Fruit fly (Drosophila melanogaster) whole organism, prepupa: ENCODE measurements around the gene Vm32E.

Source experiments
- CG10669 ChIP-seq: fragments of 200-800 bp; sonication (Bioruptor generic); optimal IDR thresholded peaks from 3 replicates; lab custom pipeline; 2018; ENCODE audit warnings: missing biosample characterization, mild to moderate bottlenecking, missing genetic modification characterization, moderate library complexity
- CG11294 ChIP-seq: fragments of 200-800 bp; sonication (Bioruptor generic); IDR thresholded peaks from 2 replicates; pipeline ENCODE4 v1.3.6; 2022; ENCODE audit warnings: missing biosample characterization, missing genetic modification characterization
- CG11762 ChIP-seq: fragments of 200-800 bp; sonication (Bioruptor generic); optimal IDR thresholded peaks from 3 replicates; lab custom pipeline; 2016; ENCODE audit warnings: missing biosample characterization, missing genetic modification characterization; ENCODE audit not compliant: insufficient read depth
- CG11902 ChIP-seq: fragments of 200-800 bp; sonication (Bioruptor generic); optimal IDR thresholded peaks from 3 replicates; lab custom pipeline; 2016; ENCODE audit warnings: missing biosample characterization, missing genetic modification characterization
- CG15336 ChIP-seq: fragments of 200-800 bp; sonication (Bioruptor generic); IDR thresholded peaks from 2 replicates; pipeline ENCODE4 v1.3.6; 2022; ENCODE audit warnings: missing biosample characterization, missing genetic modification characterization
- CG1621 ChIP-seq: fragments of 200-800 bp; sonication (Bioruptor generic); optimal IDR thresholded peaks from 3 replicates; lab custom pipeline; 2018; ENCODE audit warnings: missing biosample characterization, mild to moderate bottlenecking, missing genetic modification characterization
- CG3032 ChIP-seq: fragments of 200-800 bp; optimal IDR thresholded peaks from 2 replicates; lab custom pipeline; 2019; ENCODE audit warnings: missing biosample characterization, mild to moderate bottlenecking, missing genetic modification characterization, moderate library complexity
- CG31627 ChIP-seq: fragments of 200-800 bp; sonication (Bioruptor generic); optimal IDR thresholded peaks from 3 replicates; lab custom pipeline; 2016; ENCODE audit warnings: missing biosample characterization, missing genetic modification characterization
- CG32006 ChIP-seq: fragments of 200-800 bp; sonication (Bioruptor generic); optimal IDR thresholded peaks from 3 replicates; lab custom pipeline; 2017; ENCODE audit warnings: missing biosample characterization, mild to moderate bottlenecking, missing genetic modification characterization
- CG3919 ChIP-seq: fragments of 200-800 bp; sonication (Bioruptor generic); optimal IDR thresholded peaks from 3 replicates; lab custom pipeline; 2016; ENCODE audit warnings: missing biosample characterization, missing genetic modification characterization
- CG4318 ChIP-seq: fragments of 200-800 bp; sonication (Bioruptor generic); optimal IDR thresholded peaks from 3 replicates; lab custom pipeline; 2017; ENCODE audit warnings: missing biosample characterization, mild to moderate bottlenecking, missing genetic modification characterization
- CG6163 ChIP-seq: fragments of 200-800 bp; sonication (Bioruptor generic); IDR thresholded peaks from 3 replicates; pipeline ENCODE4 v1.3.6; 2022; ENCODE audit warnings: missing biosample characterization, missing genetic modification characterization
- CG6276 ChIP-seq: fragments of 200-800 bp; sonication (Bioruptor generic); optimal IDR thresholded peaks from 2 replicates; lab custom pipeline; 2017; ENCODE audit warnings: missing biosample characterization, mild to moderate bottlenecking, missing genetic modification characterization
- CG6808 ChIP-seq: fragments of 200-800 bp; sonication (Bioruptor generic); optimal IDR thresholded peaks from 3 replicates; lab custom pipeline; 2017; ENCODE audit warnings: missing biosample characterization, missing genetic modification characterization, mild to moderate bottlenecking, moderate library complexity, missing genetic modification reagents
- CG6854 ChIP-seq: fragments of 200-800 bp; sonication (Bioruptor generic); optimal IDR thresholded peaks from 2 replicates; lab custom pipeline; 2017; ENCODE audit warnings: missing biosample characterization, mild to moderate bottlenecking, missing genetic modification characterization
- CG8119 ChIP-seq: fragments of 200-800 bp; sonication (Bioruptor generic); IDR thresholded peaks from 3 replicates; pipeline ENCODE4 v1.3.6; 2022; ENCODE audit warnings: missing biosample characterization, missing genetic modification characterization
- CG8632 ChIP-seq: fragments of 200-800 bp; sonication (Bioruptor generic); optimal IDR thresholded peaks from 3 replicates; lab custom pipeline; 2016; ENCODE audit warnings: missing biosample characterization, missing genetic modification characterization
- CG9139 ChIP-seq: fragments of 200-800 bp; sonication (Bioruptor generic); optimal IDR thresholded peaks from 3 replicates; lab custom pipeline; 2017; ENCODE audit warnings: missing biosample characterization, mild to moderate bottlenecking, missing genetic modification characterization
- Eip75B ChIP-seq: fragments of 200-800 bp; sonication (Bioruptor generic); optimal IDR thresholded peaks from 3 replicates; lab custom pipeline; 2016; ENCODE audit warnings: missing biosample characterization, missing genetic modification characterization
- Eip78C ChIP-seq: fragments of 200-800 bp; sonication (Bioruptor generic); peaks from one replicate; lab custom pipeline; 2016; ENCODE audit warnings: missing biosample characterization, missing genetic modification characterization
- Ets21C ChIP-seq: fragments of 200-800 bp; sonication (Bioruptor generic); optimal IDR thresholded peaks from 3 replicates; lab custom pipeline; 2016; ENCODE audit warnings: missing biosample characterization, missing genetic modification characterization
- Gug ChIP-seq: fragments of 200-800 bp; sonication (Bioruptor generic); IDR thresholded peaks from 2 replicates; pipeline ENCODE4 v1.3.6; 2022; ENCODE audit warnings: missing biosample characterization, missing genetic modification characterization
- Hr38 ChIP-seq: sonication (Bioruptor generic); optimal IDR thresholded peaks from 2 replicates; lab custom pipeline; 2016; ENCODE audit warnings: missing biosample characterization, missing genetic modification characterization
- Hr39 ChIP-seq: fragments of 200-800 bp; sonication (Bioruptor generic); optimal IDR thresholded peaks from 2 replicates; lab custom pipeline; 2016; ENCODE audit warnings: missing biosample characterization, missing genetic modification characterization
- Met ChIP-seq: fragments of 200-800 bp; sonication (Bioruptor generic); optimal IDR thresholded peaks from 3 replicates; lab custom pipeline; 2016; ENCODE audit warnings: missing biosample characterization, missing genetic modification characterization
- OdsH ChIP-seq: fragments of 200-800 bp; sonication (Bioruptor generic); optimal IDR thresholded peaks from 3 replicates; lab custom pipeline; 2016; ENCODE audit warnings: missing biosample characterization, missing genetic modification characterization
- Sox15 ChIP-seq: fragments of 200-800 bp; sonication (Bioruptor generic); optimal IDR thresholded peaks from 3 replicates; lab custom pipeline; 2016; ENCODE audit warnings: missing biosample characterization, missing genetic modification characterization
- achi ChIP-seq: fragments of 200-800 bp; sonication (Bioruptor generic); optimal IDR thresholded peaks from 3 replicates; lab custom pipeline; 2016; ENCODE audit warnings: missing biosample characterization, missing genetic modification characterization
- acj6 ChIP-seq: fragments of 200-800 bp; sonication (Bioruptor generic); optimal IDR thresholded peaks from 3 replicates; lab custom pipeline; 2016; ENCODE audit warnings: missing biosample characterization, missing genetic modification characterization
- cyc ChIP-seq: fragments of 200-800 bp; sonication (Bioruptor generic); optimal IDR thresholded peaks from 3 replicates; lab custom pipeline; 2016; ENCODE audit warnings: missing biosample characterization, missing genetic modification characterization
- dac ChIP-seq: fragments of 200-800 bp; sonication (Bioruptor generic); optimal IDR thresholded peaks from 2 replicates; lab custom pipeline; 2017; ENCODE audit warnings: missing biosample characterization, mild to moderate bottlenecking, missing genetic modification characterization
- dsx ChIP-seq: fragments of 200-800 bp; optimal IDR thresholded peaks from 3 replicates; lab custom pipeline; 2019; ENCODE audit warnings: missing biosample characterization, mild to moderate bottlenecking, missing genetic modification characterization, moderate library complexity; ENCODE audit not compliant: poor library complexity, severe bottlenecking
- eg ChIP-seq: fragments of 200-800 bp; sonication (Bioruptor generic); IDR thresholded peaks from 3 replicates; pipeline ENCODE4 v1.3.6; 2022; ENCODE audit warnings: missing biosample characterization, missing genetic modification characterization
- esn ChIP-seq: fragments of 200-800 bp; sonication (Bioruptor generic); optimal IDR thresholded peaks from 2 replicates; lab custom pipeline; 2016; ENCODE audit warnings: missing biosample characterization, mild to moderate bottlenecking, missing genetic modification characterization, moderate library complexity
- fd59A ChIP-seq: fragments of 200-800 bp; sonication (Bioruptor generic); optimal IDR thresholded peaks from 2 replicates; lab custom pipeline; 2017; ENCODE audit warnings: missing biosample characterization, mild to moderate bottlenecking, missing genetic modification characterization, missing genetic modification reagents
- fkh ChIP-seq: fragments of 200-800 bp; sonication (Bioruptor generic); optimal IDR thresholded peaks from 3 replicates; lab custom pipeline; 2017; ENCODE audit warnings: missing biosample characterization, mild to moderate bottlenecking, missing genetic modification characterization, moderate library complexity
- lz ChIP-seq: fragments of 200-800 bp; sonication (Bioruptor generic); optimal IDR thresholded peaks from 3 replicates; lab custom pipeline; 2016; ENCODE audit warnings: missing biosample characterization, missing genetic modification characterization
- pdm3 ChIP-seq: fragments of 200-800 bp; sonication (Bioruptor generic); optimal IDR thresholded peaks from 3 replicates; lab custom pipeline; 2016; ENCODE audit warnings: missing biosample characterization, missing genetic modification characterization
- salr ChIP-seq, 2 experiments: fragments of 200-800 bp; sonication (Bioruptor generic); optimal IDR thresholded peaks; 3 replicates each; lab custom pipeline; 2016 to 2018; ENCODE audit warnings: missing biosample characterization in 2 of 2, missing genetic modification characterization in 2 of 2, mild to moderate bottlenecking in 1 of 2
- ss ChIP-seq, 2 experiments: fragments of 200-800 bp; sonication (Bioruptor generic); optimal IDR thresholded peaks; 2 replicates in 1 of 2; 3 replicates in 1 of 2; lab custom pipeline; 2017 to 2018; ENCODE audit warnings: mild to moderate bottlenecking in 2 of 2, missing biosample characterization in 2 of 2, missing genetic modification characterization in 2 of 2, moderate library complexity in 1 of 2
- svp ChIP-seq: fragments of 200-800 bp; sonication (Bioruptor generic); peaks from one replicate; lab custom pipeline; 2016; ENCODE audit warnings: missing biosample characterization, missing genetic modification characterization
- topi ChIP-seq: fragments of 200-800 bp; sonication (Bioruptor generic); optimal IDR thresholded peaks from 3 replicates; lab custom pipeline; 2016; ENCODE audit warnings: missing biosample characterization, missing genetic modification characterization
- vri ChIP-seq: fragments of 200-800 bp; sonication (Bioruptor generic); optimal IDR thresholded peaks from 3 replicates; lab custom pipeline; 2016; ENCODE audit warnings: missing biosample characterization, mild to moderate bottlenecking, missing genetic modification characterization

Vm32E gene

DNA sequence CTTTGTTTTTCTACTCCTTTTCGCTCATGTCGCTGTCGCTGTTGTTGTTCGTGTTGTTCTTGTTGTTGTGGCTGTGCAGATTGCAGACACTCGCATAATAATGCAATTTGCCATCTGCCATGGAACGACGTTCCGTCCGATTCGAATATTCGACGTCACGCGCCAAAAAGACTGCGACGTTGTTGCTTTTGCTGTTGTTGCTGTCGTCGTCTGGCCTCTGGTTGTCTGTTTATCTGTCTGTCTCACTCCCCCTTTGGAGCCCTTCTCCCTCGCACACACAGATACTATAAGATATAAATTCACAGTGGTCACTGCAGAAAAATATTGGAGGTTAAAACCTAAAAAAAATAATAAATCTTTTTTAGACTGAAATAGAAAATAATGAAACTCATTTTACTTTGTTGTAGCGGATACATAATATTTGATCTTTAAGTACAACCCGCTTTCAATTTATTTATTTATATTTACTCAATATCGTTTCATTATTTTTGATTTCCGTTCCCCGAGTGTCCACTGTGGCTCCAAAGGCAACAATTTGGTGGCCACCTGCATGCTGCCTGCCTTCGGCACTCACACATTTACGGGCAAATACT, 48.1 kb upstream of the Vm32E start (continued):
- TF ChIP-seq vri (GFP tag; lab: Kevin White, UChicago), result peak; percentile 77
- TF ChIP-seq CG3032 (tag; lab: Kevin White, UChicago), result peak; percentile 89
- peak; percentile 87 for TF ChIP-seq pdm3 (GFP tag; lab: Kevin White, UChicago)
- peak; percentile 90 for TF ChIP-seq esn (GFP tag; lab: Kevin White, UChicago)
- TF ChIP-seq achi (GFP tag; lab: Kevin White, UChicago), result peak; percentile 83
- TF ChIP-seq CG10669 (GFP tag; lab: Kevin White, UChicago), result peak; percentile 79
- TF ChIP-seq Sox15 (GFP tag; lab: Kevin White, UChicago), result peak; percentile 59
- TF ChIP-seq svp (GFP tag; lab: Kevin White, UChicago), result peak; percentile 93
- TF ChIP-seq CG8632, result peak; percentile 83
- TF ChIP-seq CG4318, result peak; percentile 71
- peak; percentile 85 for TF ChIP-seq OdsH (GFP tag; lab: Kevin White, UChicago)
- TF ChIP-seq CG11902, result peak; percentile 71
- TF ChIP-seq CG6808 (GFP tag; lab: Kevin White, UChicago), result peak; percentile 80
- TF ChIP-seq ss (GFP tag; optimal IDR thresholded peaks at IDR 0.05; lab: Kevin White, UChicago), result peak; percentile 81
- peak; percentile 88 for TF ChIP-seq CG3919 (GFP tag; lab: Kevin White, UChicago)
- TF ChIP-seq fd59A (GFP tag; lab: Kevin White, UChicago), result peak; percentile 76

DNA sequence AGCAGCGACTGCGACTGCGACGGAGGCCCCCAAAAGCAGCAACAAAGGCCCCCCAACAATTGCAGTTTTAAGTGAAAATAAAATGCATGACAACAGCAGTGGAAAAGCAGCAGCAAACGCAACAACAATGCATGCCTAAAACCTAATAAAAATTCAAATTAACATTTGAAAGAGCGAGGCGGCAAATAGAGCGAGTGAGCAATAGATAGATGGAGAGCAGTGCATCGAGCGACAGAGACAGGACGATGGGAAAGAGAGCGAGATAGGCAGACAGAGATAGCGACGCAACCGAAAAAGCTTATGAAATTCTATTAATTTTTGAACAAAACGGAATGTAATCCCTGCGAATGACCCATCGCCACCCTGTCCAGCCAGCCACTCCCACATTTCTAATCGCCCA, 47.5 kb upstream of the Vm32E start:
- peak; percentile 23 for TF ChIP-seq CG6276
- no peak for TF ChIP-seq Gug

DNA sequence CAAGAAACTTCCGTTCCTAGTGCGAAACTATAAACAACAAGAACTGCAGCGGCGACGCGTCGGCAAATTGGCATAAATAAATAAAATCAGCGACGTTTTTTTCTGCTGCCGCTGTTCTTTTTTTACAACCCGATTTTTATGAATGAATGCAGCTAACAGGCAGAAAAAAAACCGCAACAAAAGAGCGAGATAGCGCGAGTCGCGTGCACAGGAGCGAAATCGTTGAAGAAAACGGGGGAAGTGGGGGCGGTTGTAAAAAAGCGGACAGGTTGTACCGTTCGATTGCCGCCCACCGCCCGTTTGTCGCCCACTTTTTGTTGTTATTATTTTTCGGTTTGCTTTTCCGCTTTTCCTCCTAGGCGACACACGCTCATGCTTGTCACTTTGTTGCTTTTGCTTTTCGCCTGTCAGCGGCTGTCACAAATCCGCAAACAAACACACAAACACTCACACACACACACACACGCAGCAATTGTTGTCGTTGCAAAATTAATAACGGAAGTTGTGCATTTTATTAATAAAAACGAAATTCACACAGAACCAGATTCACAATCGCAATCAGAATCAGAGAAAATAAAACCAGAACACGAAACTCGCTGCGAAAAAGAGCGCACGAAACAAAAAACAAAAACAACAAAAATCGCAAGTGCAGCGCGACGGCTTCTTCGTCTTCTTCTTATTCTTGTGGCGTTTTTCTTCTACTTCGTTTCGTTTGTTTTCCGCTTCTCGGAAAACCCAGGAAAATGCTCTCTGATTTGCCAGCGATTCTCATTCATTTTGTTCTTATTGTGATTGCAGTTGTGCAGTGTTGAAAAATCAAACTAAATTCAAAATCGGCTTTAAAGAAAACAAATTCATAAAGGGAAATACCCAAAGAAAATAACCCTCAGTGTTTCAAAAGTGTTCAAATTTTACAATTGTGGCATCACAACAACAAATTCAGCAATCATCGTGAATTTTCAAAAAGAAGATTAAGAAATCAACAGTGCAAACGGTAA, 39.8 kb upstream of the Vm32E start:
- TF ChIP-seq dac (peak; percentile 5), CG6276 (peak; percentile 31), CG31627 (GFP tag; lab: Kevin White, UChicago) (no peak), Hr39 (GFP tag; lab: Kevin White, UChicago) (no peak), CG9139 (GFP tag; lab: Kevin White, UChicago) (no peak), Eip78C (GFP tag; lab: Kevin White, UChicago) (peak; percentile 35), fkh (no peak), CG32006 (GFP tag; lab: Kevin White, UChicago) (peak; percentile 32), CG6163 (GFP tag; lab: Robert Waterston, UW) (peak; percentile 31; the same call in 2 of the 3 replicates), Gug (0 out of 2 replicates have a peak, but pooled peaks have one; percentile 19), CG8119 (GFP tag; lab: Robert Waterston, UW) (peak; percentile 31; the same call in 1 of the 3 replicates), Met (GFP tag; lab: Kevin White, UChicago) (no peak), salr (GFP tag; optimal IDR thresholded peaks at IDR 0.05; lab: Kevin White, UChicago) (no peak), eg (GFP tag; lab: Robert Waterston, UW) (peak; percentile 64), CG11294 (peak; percentile 25; the same call in 1 of the 2 replicates), ss (GFP tag; optimal IDR thresholded peaks at IDR 0.05; lab: Kevin White, UChicago) (peak; percentile 25 to 37), CG15336 (GFP tag; lab: Robert Waterston, UW) (peak; percentile 32), cyc (GFP tag; lab: Kevin White, UChicago) (no peak)

DNA sequence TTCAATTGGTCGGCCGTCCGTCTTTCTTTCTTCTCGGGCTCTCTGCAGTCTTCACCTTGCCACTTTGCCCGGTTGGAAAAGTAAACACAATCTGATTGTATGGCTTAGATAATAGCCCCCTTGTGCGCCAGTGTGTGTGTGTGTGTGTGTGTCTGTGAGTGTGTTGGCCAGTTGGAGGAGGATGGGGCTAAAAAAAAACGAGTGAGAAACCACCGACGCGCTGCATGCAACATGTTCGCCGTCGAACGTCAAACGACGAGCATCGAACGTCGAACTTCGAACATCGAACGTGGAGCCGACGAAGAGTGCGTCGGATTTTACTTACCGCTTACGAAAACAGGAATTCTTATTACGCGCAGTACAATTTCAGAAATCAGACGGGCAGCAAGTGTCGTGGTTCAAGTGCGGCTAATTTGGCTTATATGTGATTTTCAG, 38.9 kb upstream of the Vm32E start, which contains the start of gene ab:
ab (plus strand) TSS at position 355 of the 435 bp plus-strand sequence.
- TF ChIP-seq CG11762 (GFP tag; lab: Kevin White, UChicago) (no peak), CG6276 (no peak), CG6854 (GFP tag; lab: Kevin White, UChicago) (peak; percentile 33), dsx (GFP tag; lab: Kevin White, UChicago) (no peak), Eip75B (GFP tag; lab: Kevin White, UChicago) (no peak), CG1621 (peak; percentile 30), achi (GFP tag; lab: Kevin White, UChicago) (no peak), acj6 (no peak), Hr38 (GFP tag; lab: Kevin White, UChicago) (no peak), CG4318 (no peak), lz (no peak), esn (GFP tag; lab: Kevin White, UChicago) (peak; percentile 24), vri (GFP tag; lab: Kevin White, UChicago) (no peak), svp (GFP tag; lab: Kevin White, UChicago) (no peak), CG6808 (GFP tag; lab: Kevin White, UChicago) (no peak), topi (GFP tag; lab: Kevin White, UChicago) (no peak), fkh (peak; percentile 83), Ets21C (no peak)
